Worm (Caenorhabditis elegans) whole organism, mixed stage, embryonic: ENCODE data around the gene cyp-33D1.

ENCODE experiments used
- M03D4.4 ChIP-seq: sonication (generic microtip); optimal IDR thresholded peaks from 2 replicates; lab custom pipeline; 2017; ENCODE audit warnings: mild to moderate bottlenecking, missing genetic modification characterization, missing compliant biosample characterization
- bed-3 ChIP-seq: fragments of 200-800 bp; sonication (Bioruptor generic); optimal IDR thresholded peaks from 3 replicates; lab custom pipeline; 2018; ENCODE audit warnings: mild to moderate bottlenecking, missing genetic modification characterization, moderate library complexity, missing compliant biosample characterization
- blmp-1 ChIP-seq: fragments of 150-350 bp; optimal IDR thresholded peaks from 2 replicates; lab custom pipeline; 2014; ENCODE audit warnings: missing biosample characterization, missing genetic modification characterization
- ceh-39 ChIP-seq: fragments of 150-350 bp; optimal IDR thresholded peaks from 2 replicates; lab custom pipeline; 2014; ENCODE audit warnings: missing biosample characterization, missing genetic modification characterization
- ceh-43 ChIP-seq: fragments of 200-800 bp; sonication (Bioruptor generic); optimal IDR thresholded peaks from 2 replicates; lab custom pipeline; 2018; ENCODE audit warnings: mild to moderate bottlenecking, missing genetic modification characterization, moderate library complexity, missing compliant biosample characterization
- ceh-83 ChIP-seq: fragments of 200-800 bp; sonication (Bioruptor generic); optimal IDR thresholded peaks from 2 replicates; lab custom pipeline; 2018; ENCODE audit warnings: mild to moderate bottlenecking, missing genetic modification characterization, missing compliant biosample characterization
- ces-1 ChIP-seq: fragments of 150-350 bp; optimal IDR thresholded peaks from 2 replicates; lab custom pipeline; 2014; ENCODE audit warnings: missing biosample characterization, missing genetic modification reagents, missing genetic modification characterization
- drap-1 ChIP-seq: fragments of 200-800 bp; sonication (Bioruptor generic); optimal IDR thresholded peaks from 3 replicates; lab custom pipeline; 2018; ENCODE audit warnings: mild to moderate bottlenecking, missing genetic modification characterization, missing compliant biosample characterization
- elt-1 ChIP-seq: sonication (generic microtip); optimal IDR thresholded peaks from 2 replicates; lab custom pipeline; 2017; ENCODE audit warnings: missing genetic modification characterization, mild to moderate bottlenecking, missing compliant biosample characterization, antibody characterized with exemption, moderate library complexity, borderline replicate concordance; ENCODE audit not compliant: insufficient read depth
- elt-3 ChIP-seq: fragments of 150-350 bp; optimal IDR thresholded peaks from 2 replicates; lab custom pipeline; 2014; ENCODE audit warnings: missing biosample characterization, missing genetic modification characterization
- flh-1 ChIP-seq: fragments of 200-800 bp; sonication (Bioruptor generic); optimal IDR thresholded peaks from 2 replicates; lab custom pipeline; 2018; ENCODE audit warnings: mild to moderate bottlenecking, missing genetic modification characterization, moderate library complexity, missing compliant biosample characterization
- ham-2 ChIP-seq: fragments of 200-800 bp; sonication (Bioruptor generic); optimal IDR thresholded peaks from 2 replicates; lab custom pipeline; 2018; ENCODE audit warnings: mild to moderate bottlenecking, missing genetic modification characterization, missing compliant biosample characterization
- hlh-1 ChIP-seq: fragments of 150-350 bp; optimal IDR thresholded peaks from 2 replicates; lab custom pipeline; 2014; ENCODE audit warnings: missing biosample characterization, missing genetic modification reagents, missing genetic modification characterization
- lin-13 ChIP-seq: fragments of 150-350 bp; optimal IDR thresholded peaks from 2 replicates; lab custom pipeline; 2014; ENCODE audit warnings: missing biosample characterization, missing genetic modification characterization
- lin-32 ChIP-seq: fragments of 200-800 bp; sonication (Bioruptor generic); optimal IDR thresholded peaks from 2 replicates; lab custom pipeline; 2018; ENCODE audit warnings: mild to moderate bottlenecking, missing genetic modification characterization, missing compliant biosample characterization
- lsy-2 ChIP-seq: fragments of 150-350 bp; optimal IDR thresholded peaks from 2 replicates; lab custom pipeline; 2014; ENCODE audit warnings: missing biosample characterization, missing genetic modification characterization
- mab-5 ChIP-seq: fragments of 150-350 bp; optimal IDR thresholded peaks from 2 replicates; lab custom pipeline; 2014; ENCODE audit warnings: missing biosample characterization, missing genetic modification characterization
- mls-2 ChIP-seq: sonication (generic microtip); optimal IDR thresholded peaks from 2 replicates; lab custom pipeline; 2016; ENCODE audit warnings: mild to moderate bottlenecking, missing genetic modification characterization, moderate library complexity, missing compliant biosample characterization
- nhr-12 ChIP-seq: fragments of 150-350 bp; optimal IDR thresholded peaks from 2 replicates; lab custom pipeline; 2014; ENCODE audit warnings: missing biosample characterization, missing genetic modification characterization
- nhr-2 ChIP-seq: fragments of 150-350 bp; optimal IDR thresholded peaks from 2 replicates; lab custom pipeline; 2014; ENCODE audit warnings: missing biosample characterization, missing genetic modification characterization
- nhr-237 ChIP-seq: fragments of 150-350 bp; optimal IDR thresholded peaks from 2 replicates; lab custom pipeline; 2014; ENCODE audit warnings: missing biosample characterization, missing genetic modification characterization
- nhr-28 ChIP-seq: fragments of 150-350 bp; optimal IDR thresholded peaks from 2 replicates; lab custom pipeline; 2014; ENCODE audit warnings: missing biosample characterization, missing genetic modification characterization
- nhr-76 ChIP-seq: sonication (generic microtip); optimal IDR thresholded peaks from 2 replicates; lab custom pipeline; 2017; ENCODE audit warnings: missing biosample characterization, missing genetic modification characterization
- pha-4 ChIP-seq: fragments of 150-350 bp; optimal IDR thresholded peaks from 2 replicates; lab custom pipeline; 2018; ENCODE audit warnings: missing biosample characterization, missing genetic modification reagents, missing genetic modification characterization
- sem-2 ChIP-seq: fragments of 200-800 bp; sonication (Bioruptor generic); optimal IDR thresholded peaks from 2 replicates; lab custom pipeline; 2018; ENCODE audit warnings: mild to moderate bottlenecking, missing genetic modification characterization, missing compliant biosample characterization
- snpc-4 ChIP-seq: fragments of 150-350 bp; optimal IDR thresholded peaks from 2 replicates; lab custom pipeline; 2014; ENCODE audit warnings: missing biosample characterization, missing genetic modification characterization
- sptf-1 ChIP-seq: sonication (generic microtip); optimal IDR thresholded peaks from 2 replicates; lab custom pipeline; 2017; ENCODE audit warnings: mild to moderate bottlenecking, missing genetic modification characterization, moderate library complexity, missing compliant biosample characterization
- tbx-8 ChIP-seq: fragments of 200-800 bp; sonication (Bioruptor generic); optimal IDR thresholded peaks from 2 replicates; lab custom pipeline; 2018; ENCODE audit warnings: mild to moderate bottlenecking, missing genetic modification characterization, moderate library complexity, missing compliant biosample characterization
- unc-62 ChIP-seq: fragments of 150-350 bp; optimal IDR thresholded peaks from 2 replicates; lab custom pipeline; 2014; ENCODE audit warnings: missing biosample characterization, missing genetic modification reagents, missing genetic modification characterization
- zip-8 ChIP-seq: fragments of 150-350 bp; optimal IDR thresholded peaks from 2 replicates; lab custom pipeline; 2014; ENCODE audit warnings: missing biosample characterization, missing genetic modification characterization
- ztf-11 ChIP-seq: fragments of 150-350 bp; optimal IDR thresholded peaks from 2 replicates; lab custom pipeline; 2014; ENCODE audit warnings: missing biosample characterization, missing genetic modification characterization

The cyp-33D1 gene

DNA sequence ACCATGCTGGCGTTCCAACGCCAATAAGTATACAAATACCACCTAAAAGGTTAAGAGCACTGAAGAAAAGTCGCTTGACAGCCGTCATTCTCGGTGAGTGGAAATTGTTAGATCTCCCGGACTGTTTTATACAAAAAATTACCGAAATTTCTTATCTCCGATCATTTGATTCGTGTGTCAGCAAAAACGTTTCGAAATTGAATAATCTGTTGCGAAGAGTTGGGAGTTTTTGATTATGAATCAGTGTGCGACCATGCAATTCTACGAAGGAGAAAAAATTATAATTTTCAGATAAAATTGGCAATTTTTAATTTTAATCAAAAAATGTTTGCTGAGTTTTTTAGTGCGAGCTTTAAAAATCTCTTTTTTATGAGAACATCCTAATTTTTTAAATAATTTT is 36.1 kb downstream of the cyp-33D1 start, which contains the start of gene clc-11:
TSS of gene clc-11 (minus strand) at position 101 of the 400 bp plus-strand sequence.
- no peak for TF ChIP-seq elt-1 (tag; lab: Kevin White, UChicago)
- no peak for TF ChIP-seq nhr-12
- no peak for TF ChIP-seq sem-2 (GFP tag; lab: Kevin White, UChicago)
- no peak for TF ChIP-seq nhr-76 (tag; lab: Kevin White, UChicago)
- TF ChIP-seq flh-1 (GFP tag; lab: Kevin White, UChicago) = no peak
- TF ChIP-seq unc-62 = no peak
- no peak for TF ChIP-seq ces-1 (GFP tag; lab: Kevin White, UChicago)
- no peak for TF ChIP-seq bed-3 (GFP tag; lab: Kevin White, UChicago)
- TF ChIP-seq ceh-39 (tag; lab: Kevin White, UChicago) = no peak
- no peak for TF ChIP-seq M03D4.4 (tag; lab: Kevin White, UChicago)
- TF ChIP-seq hlh-1 (tag; lab: Kevin White, UChicago) = no peak
- TF ChIP-seq blmp-1 (tag; lab: Kevin White, UChicago) = no peak

DNA sequence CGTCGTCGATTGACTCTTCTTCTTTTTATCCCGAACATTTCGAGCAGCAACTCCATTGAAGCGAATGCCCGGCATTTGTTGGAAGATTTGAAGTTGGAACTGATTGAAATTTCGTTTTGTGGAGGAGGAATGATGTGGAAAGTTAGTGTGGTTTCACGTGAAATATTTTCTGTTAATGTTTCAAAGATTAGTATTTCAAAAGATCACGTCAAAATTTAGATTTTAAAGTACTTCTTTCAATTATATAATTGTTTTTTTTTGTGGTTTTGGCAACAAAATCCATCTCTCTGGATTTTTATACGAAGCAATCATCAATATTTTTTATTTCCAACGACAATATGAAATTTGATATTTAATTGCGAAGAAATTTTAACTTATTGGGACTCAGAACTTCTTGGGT is 38.6 kb downstream of the cyp-33D1 start, which contains the start of gene F44G3.7:
TSS of gene F44G3.7 (minus strand) at position 101 of the 400 bp plus-strand sequence.
- no peak for TF ChIP-seq unc-62
- no peak for TF ChIP-seq sem-2 (GFP tag; lab: Kevin White, UChicago)
- no peak for TF ChIP-seq pha-4 (tag; lab: Kevin White, UChicago)
- TF ChIP-seq ham-2 (GFP tag; lab: Kevin White, UChicago) = no peak
- no peak for TF ChIP-seq lsy-2 (tag; lab: Kevin White, UChicago)
- no peak for TF ChIP-seq lin-13 (tag; lab: Kevin White, UChicago)
- no peak for TF ChIP-seq ceh-43 (GFP tag; lab: Kevin White, UChicago)
- TF ChIP-seq nhr-28 (tag; lab: Kevin White, UChicago) = no peak
- no peak for TF ChIP-seq nhr-76 (tag; lab: Kevin White, UChicago)
- TF ChIP-seq mls-2 (tag; lab: Kevin White, UChicago) = no peak
- no peak for TF ChIP-seq sptf-1 (tag; lab: Kevin White, UChicago)
- TF ChIP-seq ztf-11 (tag; lab: Kevin White, UChicago) = no peak
- TF ChIP-seq elt-1 (tag; lab: Kevin White, UChicago) = no peak
- TF ChIP-seq, all 35 proteins: peak for 0

DNA sequence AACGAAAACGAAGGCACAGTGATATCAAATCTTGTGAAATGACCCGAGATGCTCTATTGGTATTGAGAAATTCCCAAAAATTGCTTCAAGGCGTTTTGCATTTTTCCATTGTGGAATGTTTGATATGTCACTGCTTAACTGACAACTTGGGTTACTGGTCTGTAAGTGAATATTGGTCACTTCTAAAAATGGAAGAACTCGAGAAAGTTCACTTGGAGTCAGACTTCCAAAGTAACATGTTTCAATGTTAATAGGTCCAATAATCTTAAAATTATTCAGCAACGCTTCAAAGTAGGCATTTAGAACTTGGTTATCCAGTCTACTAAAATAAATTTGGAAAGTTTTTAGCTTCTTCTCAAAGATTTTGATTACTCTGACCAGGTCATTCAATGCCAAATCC is 43.0 kb downstream of the cyp-33D1 start, which contains the start of gene fbxa-144:
TSS of gene fbxa-144 (minus strand) at position 101 of the 400 bp plus-strand sequence.
- no peak for TF ChIP-seq ztf-11 (tag; lab: Kevin White, UChicago)
- TF ChIP-seq nhr-237 (tag; lab: Kevin White, UChicago) = no peak
- TF ChIP-seq elt-3 (tag; lab: Kevin White, UChicago) = no peak
- no peak for TF ChIP-seq ceh-43 (GFP tag; lab: Kevin White, UChicago)
- no peak for TF ChIP-seq tbx-8 (GFP tag; lab: Kevin White, UChicago)
- no peak for TF ChIP-seq pha-4 (tag; lab: Kevin White, UChicago)
- no peak for TF ChIP-seq nhr-2 (tag; lab: Kevin White, UChicago)
- no peak for TF ChIP-seq M03D4.4 (tag; lab: Kevin White, UChicago)
- TF ChIP-seq ham-2 (GFP tag; lab: Kevin White, UChicago) = no peak
- TF ChIP-seq sem-2 (GFP tag; lab: Kevin White, UChicago) = no peak
- TF ChIP-seq zip-8 = no peak
- TF ChIP-seq ceh-83 (GFP tag; lab: Kevin White, UChicago) = no peak
- TF ChIP-seq lin-13 (tag; lab: Kevin White, UChicago) = no peak
- no peak for TF ChIP-seq unc-62
- TF ChIP-seq snpc-4 (tag; lab: Kevin White, UChicago) = no peak
- TF ChIP-seq mab-5 (tag; lab: Kevin White, UChicago) = no peak
- TF ChIP-seq lsy-2 (tag; lab: Kevin White, UChicago) = no peak
- TF ChIP-seq lin-32 (GFP tag; lab: Kevin White, UChicago) = no peak
- TF ChIP-seq flh-1 (GFP tag; lab: Kevin White, UChicago) = no peak

DNA sequence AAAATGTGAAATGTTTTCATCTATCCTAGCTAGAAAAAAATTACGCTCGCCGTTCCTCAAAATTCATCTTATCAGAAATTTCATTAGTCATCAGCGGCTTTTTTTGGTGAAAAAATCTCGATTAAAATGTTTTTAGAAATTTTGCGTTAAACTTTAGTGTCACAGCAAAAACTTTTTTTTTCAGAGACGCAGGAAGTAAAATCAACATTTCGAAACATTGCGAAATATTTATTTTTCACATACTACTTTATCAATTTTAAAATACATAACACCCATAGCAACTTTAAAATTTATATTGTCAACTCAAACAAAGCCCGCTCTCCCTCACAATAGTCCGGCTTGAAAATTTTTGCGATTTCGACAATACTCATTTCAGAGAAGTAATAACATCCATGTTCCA is 43.4 kb downstream of the cyp-33D1 start:
- TF ChIP-seq mab-5 (tag; lab: Kevin White, UChicago) (no peak), blmp-1 (tag; lab: Kevin White, UChicago) (no peak), elt-1 (tag; lab: Kevin White, UChicago) (no peak), drap-1 (GFP tag; lab: Kevin White, UChicago) (no peak), lin-32 (GFP tag; lab: Kevin White, UChicago) (no peak), zip-8 (no peak)
